Worm (Caenorhabditis elegans) whole organism, L2 larva: ENCODE results near the gene Y53G8AR.1.

ENCODE experiments used
- Y55F3AM.14 ChIP-seq: fragments of 200-800 bp; sonication (Bioruptor generic); optimal IDR thresholded peaks from 2 replicates; lab custom pipeline; 2018; ENCODE audit warnings: mild to moderate bottlenecking, missing genetic modification characterization, missing compliant biosample characterization
- ama-1 ChIP-seq: fragments of 150-350 bp; optimal IDR thresholded peaks from 2 replicates; lab custom pipeline; 2018; ENCODE audit warnings: inconsistent platforms
- fos-1 ChIP-seq: fragments of 150-350 bp; optimal IDR thresholded peaks from 2 replicates; lab custom pipeline; 2014; ENCODE audit warnings: missing biosample characterization, missing genetic modification characterization
- lsy-2 ChIP-seq, 2 experiments: fragments of 150-350 bp in 1 of 2; sonication (generic microtip) in 1 of 2; optimal IDR thresholded peaks; 2 replicates each; lab custom pipeline; 2014 to 2017; ENCODE audit warnings: missing biosample characterization in 2 of 2, missing genetic modification characterization in 2 of 2
- nhr-11 ChIP-seq: fragments of 150-350 bp; optimal IDR thresholded peaks from 2 replicates; lab custom pipeline; 2014; ENCODE audit warnings: missing biosample characterization, missing genetic modification characterization
- nhr-12 ChIP-seq: fragments of 150-350 bp; optimal IDR thresholded peaks from 2 replicates; lab custom pipeline; 2014; ENCODE audit warnings: missing biosample characterization, missing genetic modification characterization
- sma-9 ChIP-seq, 2 experiments: fragments of 150-350 bp in 1 of 2; sonication (generic microtip) in 1 of 2; optimal IDR thresholded peaks; 2 replicates each; lab custom pipeline; 2014 to 2016; ENCODE audit warnings: missing genetic modification characterization in 2 of 2, mild to moderate bottlenecking in 1 of 2, missing biosample characterization in 1 of 2, missing compliant biosample characterization in 1 of 2, missing genetic modification reagents in 1 of 2, moderate library complexity in 1 of 2
- unc-62 ChIP-seq: fragments of 150-350 bp; optimal IDR thresholded peaks from 2 replicates; lab custom pipeline; 2014; ENCODE audit warnings: missing biosample characterization, missing genetic modification reagents, missing genetic modification characterization
- ztf-11 ChIP-seq: sonication (generic microtip); optimal IDR thresholded peaks from 2 replicates; lab custom pipeline; 2017; ENCODE audit warnings: missing biosample characterization, missing genetic modification characterization

DNA sequence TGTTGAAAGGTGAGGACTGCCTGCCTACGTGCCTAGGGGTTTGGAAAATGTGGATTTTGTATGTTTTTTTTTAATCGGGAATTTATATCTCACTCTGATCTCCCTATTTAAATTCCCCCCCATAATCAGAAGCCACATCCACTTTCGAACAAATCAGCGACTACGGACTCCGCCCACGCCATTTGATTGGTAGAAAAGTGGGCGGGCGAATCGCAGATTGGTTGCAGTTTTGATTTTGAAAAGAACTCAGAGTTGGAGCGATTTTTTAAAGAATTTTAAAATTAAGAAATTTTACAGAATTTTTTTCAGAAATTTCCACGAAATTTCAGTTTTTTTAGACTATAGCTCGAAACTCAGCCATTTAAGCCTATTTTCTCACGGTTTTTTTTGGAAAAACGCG, 27.2 kb downstream of the Y53G8AR.1 start:
- TF ChIP-seq nhr-11 (tag; lab: Kevin White, UChicago) (no peak), nhr-12 (tag; lab: Kevin White, UChicago) (no peak), lsy-2 (tag; optimal IDR thresholded peaks at IDR 0.05; lab: Kevin White, UChicago) (no peak), ztf-11 (tag; lab: Kevin White, UChicago) (no peak), sma-9 (GFP tag; optimal IDR thresholded peaks at IDR 0.05; lab: Kevin White, UChicago) (no peak), sma-9 (tag; optimal IDR thresholded peaks at IDR 0.05; lab: Kevin White, UChicago) (no peak), Y55F3AM.14 (no peak), ama-1 (no peak), fos-1 (tag; lab: Kevin White, UChicago) (no peak), unc-62 (GFP tag; lab: Kevin White, UChicago) (no peak)
